Worm (Caenorhabditis elegans) whole organism, L4/young adult: ENCODE results near the gene F26G1.9.

Experiments
- W03F9.2 ChIP-seq: fragments of 150-350 bp; optimal IDR thresholded peaks from 2 replicates; lab custom pipeline; 2014; ENCODE audit warnings: missing biosample characterization, missing genetic modification characterization
- dao-5 ChIP-seq: sonication (generic microtip); optimal IDR thresholded peaks from 2 replicates; lab custom pipeline; 2016; ENCODE audit warnings: missing genotype, missing genetic modification characterization, moderate library complexity, missing compliant biosample characterization
- him-1 ChIP-seq: sonication (generic microtip); optimal IDR thresholded peaks from 2 replicates; lab custom pipeline; 2016; ENCODE audit warnings: missing genotype, missing genetic modification reagents, missing genetic modification characterization, missing compliant biosample characterization

DNA sequence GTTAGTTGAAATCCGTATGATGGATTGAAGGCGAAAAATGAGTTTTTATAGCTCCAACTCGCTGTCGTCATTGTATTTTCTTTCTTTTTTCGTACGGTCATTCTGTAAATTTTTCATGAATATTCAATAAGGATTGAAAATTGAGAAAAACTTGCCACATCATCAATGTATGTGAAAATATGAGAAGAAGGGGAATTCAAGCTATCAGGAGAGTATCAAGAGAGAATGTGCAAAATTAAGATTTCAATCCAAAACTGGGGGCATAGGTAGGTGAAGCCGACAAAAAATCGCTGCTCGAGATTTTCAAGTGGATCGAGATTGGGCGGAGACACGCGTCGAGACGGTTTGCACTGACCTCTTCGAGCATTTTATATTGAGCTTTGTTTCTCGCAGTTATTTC, 10.6 kb upstream of the F26G1.9 start, which contains the start of gene nep-12:
- TF ChIP-seq dao-5 = no peak
- TF ChIP-seq him-1 (tag; lab: Kevin White, UChicago) = no peak
- no peak for TF ChIP-seq W03F9.2 (tag; lab: Kevin White, UChicago)
